Worm (Caenorhabditis elegans) whole organism, midembryonic: ENCODE measurements around the gene cyp-13A12.

Source experiments
- cog-1 ChIP-seq: sonication (generic microtip); optimal IDR thresholded peaks from 2 replicates; lab custom pipeline; 2016; ENCODE audit warnings: missing genetic modification characterization, missing compliant biosample characterization
- flt-1 ChIP-seq: fragments of 200-800 bp; sonication (Bioruptor generic); IDR thresholded peaks from 2 replicates; pipeline ENCODE4 v1.3.6; 2022; ENCODE audit warnings: missing genetic modification characterization, missing compliant biosample characterization
- klf-2 ChIP-seq: fragments of 200-800 bp; sonication (Bioruptor generic); conservative IDR thresholded peaks from 2 replicates; pipeline ENCODE4 v1.3.6; 2022; ENCODE audit warnings: missing genetic modification reagents, missing genetic modification characterization, missing compliant biosample characterization
- med-1 ChIP-seq: sonication (generic microtip); optimal IDR thresholded peaks from 2 replicates; lab custom pipeline; 2017; ENCODE audit warnings: missing genetic modification characterization, mild to moderate bottlenecking, missing compliant biosample characterization, antibody characterized with exemption, missing genetic modification reagents; ENCODE audit not compliant: insufficient read depth
- tab-1 ChIP-seq: fragments of 200-800 bp; sonication (Bioruptor generic); IDR thresholded peaks from 2 replicates; pipeline ENCODE4 v1.3.6; 2022; ENCODE audit warnings: missing genetic modification characterization, missing compliant biosample characterization
- ztf-29 ChIP-seq: fragments of 200-800 bp; sonication (Bioruptor generic); IDR thresholded peaks from 2 replicates; pipeline ENCODE4 v1.3.6; 2022; ENCODE audit warnings: missing genetic modification reagents, missing genetic modification characterization, missing compliant biosample characterization

- TF ChIP-seq cog-1 (tag; lab: Kevin White, UChicago) (no peak), flt-1 (GFP tag; lab: Robert Waterston, UW) (no peak), tab-1 (GFP tag; lab: Robert Waterston, UW) (no peak), ztf-29 (no peak), med-1 (no peak), klf-2 (GFP tag; lab: Robert Waterston, UW) (no peak)
Measured at ce11 chrIII:13066828-13067227, 42.5 kb downstream of the cyp-13A12 start.
